Worm (Caenorhabditis elegans) whole organism, L1 larva: ENCODE results near the gene sna-2.

Source experiments
- efl-3 ChIP-seq: fragments of 200-800 bp; sonication (Bioruptor generic); optimal IDR thresholded peaks from 2 replicates; lab custom pipeline; 2018; ENCODE audit warnings: mild to moderate bottlenecking, missing genetic modification characterization, missing compliant biosample characterization
- lin-15B ChIP-seq: fragments of 150-350 bp; sonication (generic microtip); optimal IDR thresholded peaks from 3 replicates; lab custom pipeline; 2014; ENCODE audit warnings: missing biosample characterization, missing genetic modification characterization
- lin-35 ChIP-seq, 2 experiments: fragments of 150-350 bp; optimal IDR thresholded peaks; 2 replicates each; lab custom pipeline; 2014; ENCODE audit warnings: missing biosample characterization in 2 of 2, missing genetic modification characterization in 2 of 2, missing genetic modification reagents in 2 of 2
- nhr-28 ChIP-seq: fragments of 150-350 bp; optimal IDR thresholded peaks from 2 replicates; lab custom pipeline; 2014; ENCODE audit warnings: missing biosample characterization, missing genetic modification characterization
- nhr-76 ChIP-seq: sonication (generic microtip); optimal IDR thresholded peaks from 2 replicates; lab custom pipeline; 2017; ENCODE audit warnings: missing biosample characterization, missing genetic modification characterization
- nhr-90 ChIP-seq: sonication (generic microtip); optimal IDR thresholded peaks from 2 replicates; lab custom pipeline; 2016; ENCODE audit warnings: mild to moderate bottlenecking, missing genetic modification characterization, missing compliant biosample characterization; ENCODE audit not compliant: poor library complexity
- pax-3 ChIP-seq: fragments of 200-800 bp; sonication (Bioruptor generic); optimal IDR thresholded peaks from 2 replicates; lab custom pipeline; 2018; ENCODE audit warnings: mild to moderate bottlenecking, missing genetic modification characterization, moderate library complexity, missing compliant biosample characterization
- rnt-1 ChIP-seq: sonication (generic microtip); optimal IDR thresholded peaks from 2 replicates; lab custom pipeline; 2016; ENCODE audit warnings: mild to moderate bottlenecking, missing genetic modification characterization, moderate library complexity, missing compliant biosample characterization
- skn-1 ChIP-seq: fragments of 150-350 bp; optimal IDR thresholded peaks from 2 replicates; lab custom pipeline; 2014; ENCODE audit warnings: missing biosample characterization, missing genetic modification characterization
- sox-4 ChIP-seq: sonication (generic microtip); optimal IDR thresholded peaks from 2 replicates; lab custom pipeline; 2016; ENCODE audit warnings: missing genetic modification characterization, missing compliant biosample characterization
- unc-62 ChIP-seq: fragments of 150-350 bp; optimal IDR thresholded peaks from 2 replicates; lab custom pipeline; 2014; ENCODE audit warnings: missing biosample characterization, missing genetic modification reagents, missing genetic modification characterization
- xbp-1 ChIP-seq: sonication (generic microtip); optimal IDR thresholded peaks from 2 replicates; lab custom pipeline; 2016; ENCODE audit warnings: missing genetic modification characterization, missing compliant biosample characterization
- zag-1 ChIP-seq: fragments of 150-350 bp; optimal IDR thresholded peaks from 2 replicates; lab custom pipeline; 2014; ENCODE audit warnings: missing biosample characterization, missing genetic modification characterization
- ztf-4 ChIP-seq: fragments of 150-350 bp; optimal IDR thresholded peaks from 2 replicates; lab custom pipeline; 2014; ENCODE audit warnings: missing biosample characterization, missing genetic modification characterization

ce11 chrIV:9739001-9739400 lies 38.4 kb downstream of the sna-2 start:
- TF ChIP-seq unc-62 (GFP tag; lab: Kevin White, UChicago): no peak
- TF ChIP-seq lin-35 (GFP tag; optimal IDR thresholded peaks at IDR 0.05; lab: Kevin White, UChicago): no peak
- TF ChIP-seq efl-3 (GFP tag; lab: Kevin White, UChicago): no peak
- no peak for TF ChIP-seq nhr-76 (tag; lab: Kevin White, UChicago)
- TF ChIP-seq pax-3: no peak
- no peak for TF ChIP-seq lin-15B
- TF ChIP-seq sox-4 (tag; lab: Kevin White, UChicago): no peak
- no peak for TF ChIP-seq nhr-28 (tag; lab: Kevin White, UChicago)
- no peak for TF ChIP-seq ztf-4 (tag; lab: Kevin White, UChicago)
- no peak for TF ChIP-seq xbp-1 (tag; lab: Kevin White, UChicago)
- TF ChIP-seq skn-1 (tag; lab: Kevin White, UChicago): no peak
- TF ChIP-seq zag-1 (tag; lab: Kevin White, UChicago): no peak
- no peak for TF ChIP-seq rnt-1 (tag; lab: Kevin White, UChicago)
- TF ChIP-seq nhr-90 (tag; lab: Kevin White, UChicago): no peak
